Worm (Caenorhabditis elegans) whole organism, L2 larva: Measurements from ENCODE around the gene unc-50.
A peak's percentile ranks its signal among the peaks of the same experiment; 100 is the strongest.

Experiments
- alr-1 ChIP-seq: fragments of 150-350 bp; optimal IDR thresholded peaks from 2 replicates; lab custom pipeline; 2014; ENCODE audit warnings: missing biosample characterization, missing genetic modification characterization
- aly-2 ChIP-seq: fragments of 150-350 bp; optimal IDR thresholded peaks from 2 replicates; lab custom pipeline; 2014; ENCODE audit warnings: missing biosample characterization, missing genetic modification characterization
- ama-1 ChIP-seq: fragments of 150-350 bp; optimal IDR thresholded peaks from 2 replicates; lab custom pipeline; 2018; ENCODE audit warnings: inconsistent platforms
- blmp-1 ChIP-seq: sonication (generic microtip); optimal IDR thresholded peaks from 2 replicates; lab custom pipeline; 2017; ENCODE audit warnings: missing genetic modification characterization, mild to moderate bottlenecking, missing compliant biosample characterization, antibody characterized with exemption, moderate library complexity; ENCODE audit not compliant: insufficient read depth
- ceh-16 ChIP-seq: fragments of 150-350 bp; optimal IDR thresholded peaks from 2 replicates; lab custom pipeline; 2014; ENCODE audit warnings: missing biosample characterization, missing genetic modification characterization
- crh-2 ChIP-seq: sonication (generic microtip); optimal IDR thresholded peaks from 2 replicates; lab custom pipeline; 2017; ENCODE audit warnings: missing biosample characterization, missing genetic modification characterization
- egl-27 ChIP-seq: sonication (generic microtip); optimal IDR thresholded peaks from 3 replicates; lab custom pipeline; 2017; ENCODE audit warnings: missing biosample characterization, missing genetic modification reagents, missing genetic modification characterization
- fos-1 ChIP-seq: fragments of 150-350 bp; optimal IDR thresholded peaks from 2 replicates; lab custom pipeline; 2014; ENCODE audit warnings: missing biosample characterization, missing genetic modification characterization
- gmeb-1 ChIP-seq: fragments of 150-350 bp; optimal IDR thresholded peaks from 2 replicates; lab custom pipeline; 2014; ENCODE audit warnings: missing biosample characterization, missing genetic modification characterization
- lin-11 ChIP-seq: fragments of 150-350 bp; sonication (generic microtip); optimal IDR thresholded peaks from 2 replicates; lab custom pipeline; 2014; ENCODE audit warnings: missing biosample characterization, missing genetic modification characterization, inconsistent platforms, mixed read lengths
- lin-39 ChIP-seq: fragments of 150-350 bp; optimal IDR thresholded peaks from 2 replicates; lab custom pipeline; 2014; ENCODE audit warnings: missing biosample characterization, missing genetic modification reagents, missing genetic modification characterization
- lsy-2 ChIP-seq, 2 experiments: fragments of 150-350 bp in 1 of 2; sonication (generic microtip) in 1 of 2; optimal IDR thresholded peaks; 2 replicates each; lab custom pipeline; 2014 to 2017; ENCODE audit warnings: missing biosample characterization in 2 of 2, missing genetic modification characterization in 2 of 2
- mab-5 ChIP-seq: fragments of 150-350 bp; optimal IDR thresholded peaks from 2 replicates; lab custom pipeline; 2014; ENCODE audit warnings: missing biosample characterization, missing genetic modification characterization
- mdl-1 ChIP-seq, 2 experiments: fragments of 150-350 bp in 1 of 2; sonication (generic microtip) in 1 of 2; optimal IDR thresholded peaks; 2 replicates each; lab custom pipeline; 2017; ENCODE audit warnings: missing biosample characterization in 2 of 2, missing genetic modification characterization in 2 of 2
- nhr-10 ChIP-seq: sonication (generic microtip); optimal IDR thresholded peaks from 2 replicates; lab custom pipeline; 2017; ENCODE audit warnings: missing biosample characterization, missing genetic modification characterization
- nhr-11 ChIP-seq: fragments of 150-350 bp; optimal IDR thresholded peaks from 2 replicates; lab custom pipeline; 2014; ENCODE audit warnings: missing biosample characterization, missing genetic modification characterization
- nhr-21 ChIP-seq: fragments of 150-350 bp; optimal IDR thresholded peaks from 2 replicates; lab custom pipeline; 2014; ENCODE audit warnings: missing biosample characterization, missing genetic modification characterization
- nhr-25 ChIP-seq: fragments of 150-350 bp; sonication (generic microtip); optimal IDR thresholded peaks from 3 replicates; lab custom pipeline; 2014; ENCODE audit warnings: missing biosample characterization, missing genetic modification characterization
- nhr-6 ChIP-seq: fragments of 150-350 bp; optimal IDR thresholded peaks from 2 replicates; lab custom pipeline; 2014; ENCODE audit warnings: missing biosample characterization, missing genetic modification characterization
- nhr-77 ChIP-seq: fragments of 150-350 bp; optimal IDR thresholded peaks from 2 replicates; lab custom pipeline; 2014; ENCODE audit warnings: missing biosample characterization, missing genetic modification characterization
- peb-1 ChIP-seq: fragments of 150-350 bp; optimal IDR thresholded peaks from 2 replicates; lab custom pipeline; 2014; ENCODE audit warnings: missing biosample characterization, missing genetic modification characterization
- sma-3 ChIP-seq: sonication (generic microtip); optimal IDR thresholded peaks from 2 replicates; lab custom pipeline; 2016; ENCODE audit warnings: missing genetic modification reagents, missing genetic modification characterization, missing compliant biosample characterization
- sma-9 ChIP-seq, 2 experiments: fragments of 150-350 bp in 1 of 2; sonication (generic microtip) in 1 of 2; optimal IDR thresholded peaks; 2 replicates each; lab custom pipeline; 2014 to 2016; ENCODE audit warnings: missing genetic modification characterization in 2 of 2, mild to moderate bottlenecking in 1 of 2, missing biosample characterization in 1 of 2, missing compliant biosample characterization in 1 of 2, missing genetic modification reagents in 1 of 2, moderate library complexity in 1 of 2
- unc-39 ChIP-seq: fragments of 150-350 bp; optimal IDR thresholded peaks from 2 replicates; lab custom pipeline; 2014; ENCODE audit warnings: missing biosample characterization, missing genetic modification characterization
- unc-55 ChIP-seq: fragments of 150-350 bp; sonication (generic microtip); optimal IDR thresholded peaks from 3 replicates; lab custom pipeline; 2014; ENCODE audit warnings: missing biosample characterization, missing genetic modification reagents, missing genetic modification characterization
- zag-1 ChIP-seq: fragments of 150-350 bp; optimal IDR thresholded peaks from 2 replicates; lab custom pipeline; 2014; ENCODE audit warnings: missing biosample characterization, missing genetic modification characterization
- ztf-11 ChIP-seq: sonication (generic microtip); optimal IDR thresholded peaks from 2 replicates; lab custom pipeline; 2017; ENCODE audit warnings: missing biosample characterization, missing genetic modification characterization

unc-50 gene

ce11 chrIII:10357598-10358186, 39.7 kb upstream of the unc-50 start, which contains the start of gene umps-1 (continued):
- no peak for TF ChIP-seq nhr-11 (tag; lab: Kevin White, UChicago)
- TF ChIP-seq alr-1 (tag; lab: Kevin White, UChicago), result no peak
- no peak for TF ChIP-seq mdl-1 (tag; optimal IDR thresholded peaks at IDR 0.05; lab: Kevin White, UChicago)
- TF ChIP-seq, all 48 proteins: peak for 16

ce11 chrIII:10355382-10355781, 37.4 kb upstream of the unc-50 start, which contains the start of gene spp-1:
spp-1 (minus strand) TSS chrIII:10355668.
- TF ChIP-seq mdl-1 (tag; optimal IDR thresholded peaks at IDR 0.05; lab: Kevin White, UChicago) (no peak), sma-9 (GFP tag; optimal IDR thresholded peaks at IDR 0.05; lab: Kevin White, UChicago) (peak; percentile 54), sma-9 (tag; optimal IDR thresholded peaks at IDR 0.05; lab: Kevin White, UChicago) (no peak), fos-1 (tag; lab: Kevin White, UChicago) (peak; percentile 75), crh-2 (tag; lab: Kevin White, UChicago) (peak; percentile 38), gmeb-1 (tag; lab: Kevin White, UChicago) (peak; percentile 37), lin-39 (tag; lab: Kevin White, UChicago) (no peak)
- TF ChIP-seq, all 48 proteins: peak for 4

- TF ChIP-seq ztf-11 (tag; lab: Kevin White, UChicago) (no peak), crh-2 (tag; lab: Kevin White, UChicago) (peak; percentile 25)
- TF ChIP-seq, all 48 proteins: peak for 1
Measured at ce11 chrIII:10354591-10354990, 36.6 kb upstream of the unc-50 start.

ce11 chrIII:10353423-10353822, 35.5 kb upstream of the unc-50 start:
- TF ChIP-seq nhr-10 (tag; lab: Kevin White, UChicago) (no peak), aly-2 (tag; lab: Kevin White, UChicago) (no peak)

ce11 chrIII:10351595-10352207, 33.7 kb upstream of the unc-50 start, which contains the start of gene T07C4.3:
T07C4.3 (plus strand) TSS chrIII:10352157.
- TF ChIP-seq ceh-16 (tag; lab: Kevin White, UChicago), result no peak
- TF ChIP-seq nhr-77, result no peak
- TF ChIP-seq zag-1 (tag; lab: Kevin White, UChicago), result no peak
- no peak for TF ChIP-seq unc-39
- no peak for TF ChIP-seq aly-2 (tag; lab: Kevin White, UChicago)
- TF ChIP-seq nhr-21 (tag; lab: Kevin White, UChicago), result no peak
- no peak for TF ChIP-seq nhr-11 (tag; lab: Kevin White, UChicago)
- TF ChIP-seq mab-5 (tag; lab: Kevin White, UChicago), result no peak

- TF ChIP-seq nhr-77 (no peak), egl-27 (tag; lab: Kevin White, UChicago) (no peak), lin-11 (tag; lab: Kevin White, UChicago) (no peak), lsy-2 (tag; optimal IDR thresholded peaks at IDR 0.05; lab: Kevin White, UChicago) (no peak), blmp-1 (tag; lab: Kevin White, UChicago) (no peak), mdl-1 (tag; optimal IDR thresholded peaks at IDR 0.05; lab: Kevin White, UChicago) (no peak), mab-5 (tag; lab: Kevin White, UChicago) (no peak), unc-39 (no peak), peb-1 (no peak), unc-55 (GFP tag; lab: Kevin White, UChicago) (no peak), ama-1 (lab: Kevin White, UChicago) (no peak), sma-9 (GFP tag; optimal IDR thresholded peaks at IDR 0.05; lab: Kevin White, UChicago) (no peak), sma-9 (tag; optimal IDR thresholded peaks at IDR 0.05; lab: Kevin White, UChicago) (no peak), nhr-21 (tag; lab: Kevin White, UChicago) (no peak), sma-3 (GFP tag; lab: Kevin White, UChicago) (no peak), crh-2 (tag; lab: Kevin White, UChicago) (no peak), nhr-25 (tag; lab: Kevin White, UChicago) (no peak), nhr-6 (no peak)
Measured at ce11 chrIII:10347049-10347448, 29.1 kb upstream of the unc-50 start, which contains the start of gene tbx-8. tbx-8 (plus strand) TSS chrIII:10347349.
